Worm (Caenorhabditis elegans) whole organism, L4 larva: Measurements from ENCODE around the gene Y54G2A.44.

Experiments
- D1046.2 ChIP-seq: fragments of 200-800 bp; sonication (Bioruptor generic); IDR thresholded peaks from 2 replicates; pipeline ENCODE4 v1.3.6; 2022; ENCODE audit warnings: missing genetic modification characterization, missing compliant biosample characterization
- F26F4.8 ChIP-seq: fragments of 200-800 bp; sonication (Bioruptor generic); conservative IDR thresholded peaks from 2 replicates; pipeline ENCODE4 v1.3.6; 2022; ENCODE audit warnings: missing genetic modification characterization, missing compliant biosample characterization
- F37D6.2 ChIP-seq: sonication (generic microtip); optimal IDR thresholded peaks from 2 replicates; lab custom pipeline; 2016; ENCODE audit warnings: mild to moderate bottlenecking, missing genetic modification characterization, missing compliant biosample characterization
- R02D3.7 ChIP-seq: fragments of 150-350 bp; sonication (generic microtip); optimal IDR thresholded peaks from 3 replicates; lab custom pipeline; 2014; ENCODE audit warnings: missing biosample characterization, missing genetic modification characterization
- T26A8.4 ChIP-seq: fragments of 200-800 bp; sonication (Bioruptor generic); IDR thresholded peaks from 2 replicates; pipeline ENCODE4 v1.3.6; 2022; ENCODE audit warnings: missing genetic modification characterization, missing compliant biosample characterization
- Y5F2A.4 ChIP-seq: fragments of 200-800 bp; sonication (Bioruptor generic); optimal IDR thresholded peaks from 2 replicates; lab custom pipeline; 2018; ENCODE audit warnings: mild to moderate bottlenecking, missing genetic modification characterization, missing compliant biosample characterization
- Y75B8A.6 ChIP-seq: fragments of 200-800 bp; sonication (Bioruptor generic); IDR thresholded peaks from 2 replicates; pipeline ENCODE4 v1.3.6; 2022; ENCODE audit warnings: missing genetic modification reagents, missing genetic modification characterization, missing compliant biosample characterization
- ZK337.2 ChIP-seq: fragments of 200-800 bp; sonication (Bioruptor generic); IDR thresholded peaks from 2 replicates; pipeline ENCODE4 v1.3.6; 2022; ENCODE audit warnings: missing genetic modification reagents, missing genetic modification characterization, missing compliant biosample characterization
- ZK546.5 ChIP-seq, 2 experiments: sonication (generic microtip); optimal IDR thresholded peaks; 2 replicates each; lab custom pipeline; 2017; ENCODE audit warnings: missing biosample characterization in 2 of 2, missing genetic modification characterization in 2 of 2
- aha-1 ChIP-seq: fragments of 150-350 bp; peaks from one replicate; lab custom pipeline; 2014; ENCODE audit warnings: missing biosample characterization, missing genetic modification characterization
- ama-1 ChIP-seq: fragments of 150-350 bp; optimal IDR thresholded peaks from 2 replicates; lab custom pipeline; 2014; ENCODE audit warnings: inconsistent platforms, mixed read lengths
- arid-1 ChIP-seq: fragments of 200-800 bp; sonication (Bioruptor generic); conservative IDR thresholded peaks from 2 replicates; pipeline ENCODE4 v1.3.6; 2022; ENCODE audit warnings: missing genetic modification reagents, missing genetic modification characterization, missing compliant biosample characterization
- ceh-28 ChIP-seq: fragments of 150-350 bp; optimal IDR thresholded peaks from 2 replicates; lab custom pipeline; 2014; ENCODE audit warnings: missing biosample characterization, missing genetic modification reagents, missing genetic modification characterization
- ceh-62 ChIP-seq: sonication (generic microtip); optimal IDR thresholded peaks from 2 replicates; lab custom pipeline; 2017; ENCODE audit warnings: missing biosample characterization, missing genetic modification characterization
- ceh-82 ChIP-seq: sonication (generic microtip); optimal IDR thresholded peaks from 2 replicates; lab custom pipeline; 2017; ENCODE audit warnings: missing biosample characterization, missing genetic modification characterization
- ctbp-1 ChIP-seq: fragments of 200-800 bp; sonication (Bioruptor generic); IDR thresholded peaks from 2 replicates; pipeline ENCODE4 v1.3.6; 2022; ENCODE audit warnings: missing genetic modification reagents, missing genetic modification characterization, missing compliant biosample characterization
- daf-12 ChIP-seq: fragments of 150-350 bp; optimal IDR thresholded peaks from 2 replicates; lab custom pipeline; 2014; ENCODE audit warnings: missing biosample characterization, missing genetic modification reagents, missing genetic modification characterization
- dmd-6 ChIP-seq: fragments of 200-800 bp; sonication (Bioruptor generic); IDR thresholded peaks from 2 replicates; pipeline ENCODE4 v1.3.6; 2022; ENCODE audit warnings: missing genetic modification reagents, missing genetic modification characterization, missing compliant biosample characterization
- dmd-8 ChIP-seq: fragments of 200-800 bp; sonication (Bioruptor generic); IDR thresholded peaks from 2 replicates; pipeline ENCODE4 v1.3.6; 2022; ENCODE audit warnings: missing genetic modification characterization, missing compliant biosample characterization
- dmd-9 ChIP-seq: fragments of 200-800 bp; sonication (Bioruptor generic); IDR thresholded peaks from 2 replicates; pipeline ENCODE4 v1.3.6; 2022; ENCODE audit warnings: missing genetic modification reagents, missing genetic modification characterization, missing compliant biosample characterization
- dpl-1 ChIP-seq: fragments of 150-350 bp; optimal IDR thresholded peaks from 2 replicates; lab custom pipeline; 2014; ENCODE audit warnings: missing biosample characterization, missing genetic modification reagents, missing genetic modification characterization
- duxl-1 ChIP-seq: sonication (generic microtip); optimal IDR thresholded peaks from 2 replicates; lab custom pipeline; 2016; ENCODE audit warnings: mild to moderate bottlenecking, missing genetic modification characterization, moderate library complexity, missing compliant biosample characterization; ENCODE audit not compliant: poor library complexity
- dve-1 ChIP-seq: sonication (generic microtip); optimal IDR thresholded peaks from 2 replicates; lab custom pipeline; 2017; ENCODE audit warnings: antibody characterized with exemption, mild to moderate bottlenecking, missing genetic modification characterization, missing compliant biosample characterization; ENCODE audit not compliant: insufficient read depth
- egl-27 ChIP-seq: sonication (generic microtip); optimal IDR thresholded peaks from 3 replicates; lab custom pipeline; 2017; ENCODE audit warnings: missing biosample characterization, missing genetic modification reagents, missing genetic modification characterization
- fos-1 ChIP-seq: fragments of 150-350 bp; optimal IDR thresholded peaks from 2 replicates; lab custom pipeline; 2014; ENCODE audit warnings: missing biosample characterization, missing genetic modification characterization
- gei-8 ChIP-seq: fragments of 200-800 bp; sonication (Bioruptor generic); optimal IDR thresholded peaks from 2 replicates; lab custom pipeline; 2018; ENCODE audit warnings: mild to moderate bottlenecking, missing genetic modification characterization, missing compliant biosample characterization
- hif-1 ChIP-seq, 2 experiments: sonication (generic microtip); optimal IDR thresholded peaks; 2 replicates each; lab custom pipeline; 2016 to 2017; ENCODE audit warnings: missing compliant biosample characterization in 2 of 2, missing genetic modification characterization in 2 of 2, missing genetic modification reagents in 2 of 2, missing genotype in 2 of 2, mild to moderate bottlenecking in 1 of 2
- lin-38 ChIP-seq: fragments of 200-800 bp; sonication (Bioruptor generic); IDR thresholded peaks from 2 replicates; pipeline ENCODE4 v1.3.6; 2022; ENCODE audit warnings: missing genetic modification reagents, missing genetic modification characterization, missing compliant biosample characterization
- lsy-2 ChIP-seq, 2 experiments: fragments of 150-350 bp in 1 of 2; sonication (generic microtip) in 1 of 2; optimal IDR thresholded peaks; 2 replicates each; lab custom pipeline; 2014 to 2017; ENCODE audit warnings: missing biosample characterization in 2 of 2, missing genetic modification characterization in 2 of 2
- mdl-1 ChIP-seq, 2 experiments: fragments of 150-350 bp in 1 of 2; sonication (generic microtip) in 1 of 2; optimal IDR thresholded peaks; 2 replicates each; lab custom pipeline; 2014 to 2017; ENCODE audit warnings: missing biosample characterization in 2 of 2, missing genetic modification characterization in 2 of 2
- mxl-2 ChIP-seq: fragments of 200-800 bp; sonication (Bioruptor generic); conservative IDR thresholded peaks from 2 replicates; pipeline ENCODE4 v1.3.6; 2022; ENCODE audit warnings: missing genetic modification reagents, missing genetic modification characterization, missing compliant biosample characterization
- mxl-3 ChIP-seq: fragments of 200-800 bp; sonication (Bioruptor generic); optimal IDR thresholded peaks from 2 replicates; lab custom pipeline; 2018; ENCODE audit warnings: mild to moderate bottlenecking, missing genetic modification characterization, missing compliant biosample characterization
- nhr-102 ChIP-seq: sonication (generic microtip); optimal IDR thresholded peaks from 2 replicates; lab custom pipeline; 2016; ENCODE audit warnings: mild to moderate bottlenecking, missing genetic modification characterization, moderate library complexity, missing compliant biosample characterization
- nhr-28 ChIP-seq: fragments of 150-350 bp; optimal IDR thresholded peaks from 2 replicates; lab custom pipeline; 2014; ENCODE audit warnings: missing biosample characterization, missing genetic modification characterization
- nhr-42 ChIP-seq: fragments of 200-800 bp; sonication (Bioruptor generic); IDR thresholded peaks from 2 replicates; pipeline ENCODE4 v1.3.6; 2022; ENCODE audit warnings: missing genetic modification characterization, missing compliant biosample characterization
- nhr-6 ChIP-seq: fragments of 150-350 bp; optimal IDR thresholded peaks from 2 replicates; lab custom pipeline; 2014; ENCODE audit warnings: missing biosample characterization, missing genetic modification characterization
- nhr-76 ChIP-seq: fragments of 150-350 bp; optimal IDR thresholded peaks from 2 replicates; lab custom pipeline; 2014; ENCODE audit warnings: missing biosample characterization, missing genetic modification characterization
- pha-4 ChIP-seq, 2 experiments: fragments of 150-350 bp in 1 of 2; fragments of 200-800 bp in 1 of 2; sonication (Bioruptor generic) in 1 of 2; IDR thresholded peaks in 1 of 2; optimal IDR thresholded peaks in 1 of 2; 2 replicates each; pipeline versions ENCODE4 v1.3.6 to Lab custom; 2014 to 2022; ENCODE audit warnings: missing genetic modification characterization in 2 of 2, missing genetic modification reagents in 2 of 2, missing biosample characterization in 1 of 2, missing compliant biosample characterization in 1 of 2
- php-3 ChIP-seq: fragments of 200-800 bp; sonication (Bioruptor generic); IDR thresholded peaks from 2 replicates; pipeline ENCODE4 v1.3.6; 2022; ENCODE audit warnings: missing genetic modification reagents, missing genetic modification characterization, missing compliant biosample characterization
- sdz-12 ChIP-seq: fragments of 200-800 bp; sonication (Bioruptor generic); optimal IDR thresholded peaks from 2 replicates; lab custom pipeline; 2018; ENCODE audit warnings: mild to moderate bottlenecking, missing genetic modification characterization, missing compliant biosample characterization
- set-16 ChIP-seq: fragments of 200-800 bp; sonication (Bioruptor generic); IDR thresholded peaks from 2 replicates; pipeline ENCODE4 v1.3.6; 2022; ENCODE audit warnings: missing genetic modification reagents, missing genetic modification characterization, missing compliant biosample characterization
- skn-1 ChIP-seq: fragments of 150-350 bp; optimal IDR thresholded peaks from 2 replicates; lab custom pipeline; 2014; ENCODE audit warnings: missing biosample characterization, missing genetic modification characterization
- snpc-1.2 ChIP-seq: fragments of 200-800 bp; sonication (Bioruptor generic); IDR thresholded peaks from 2 replicates; pipeline ENCODE4 v1.3.6; 2022; ENCODE audit warnings: missing genetic modification reagents, missing genetic modification characterization, missing compliant biosample characterization
- spr-3 ChIP-seq: fragments of 200-800 bp; sonication (Bioruptor generic); optimal IDR thresholded peaks from 2 replicates; lab custom pipeline; 2018; ENCODE audit warnings: mild to moderate bottlenecking, missing genetic modification characterization, missing compliant biosample characterization
- tra-1 ChIP-seq: fragments of 200-800 bp; sonication (Bioruptor generic); IDR thresholded peaks from 2 replicates; pipeline ENCODE4 v1.3.6; 2022; ENCODE audit warnings: missing genetic modification reagents, missing genetic modification characterization, missing compliant biosample characterization
- unc-39 ChIP-seq: sonication (generic microtip); optimal IDR thresholded peaks from 2 replicates; lab custom pipeline; 2017; ENCODE audit warnings: missing biosample characterization, missing genetic modification characterization
- vab-7 ChIP-seq: fragments of 200-800 bp; sonication (Bioruptor generic); IDR thresholded peaks from 2 replicates; pipeline ENCODE4 v1.3.6; 2022; ENCODE audit warnings: missing genetic modification reagents, missing genetic modification characterization, missing compliant biosample characterization
- zfp-2 ChIP-seq: sonication (generic microtip); optimal IDR thresholded peaks from 2 replicates; lab custom pipeline; 2016; ENCODE audit warnings: mild to moderate bottlenecking, missing genetic modification characterization, missing compliant biosample characterization
- zip-11 ChIP-seq: fragments of 200-800 bp; sonication (Bioruptor generic); IDR thresholded peaks from 2 replicates; pipeline ENCODE4 v1.3.6; 2022; ENCODE audit warnings: missing genetic modification characterization, missing compliant biosample characterization
- zip-2 ChIP-seq: fragments of 150-350 bp; optimal IDR thresholded peaks from 2 replicates; lab custom pipeline; 2014; ENCODE audit warnings: missing biosample characterization, missing genetic modification characterization
- ztf-11 ChIP-seq: fragments of 150-350 bp; optimal IDR thresholded peaks from 2 replicates; lab custom pipeline; 2014; ENCODE audit warnings: missing biosample characterization, missing genetic modification characterization

The Y54G2A.44 gene

DNA sequence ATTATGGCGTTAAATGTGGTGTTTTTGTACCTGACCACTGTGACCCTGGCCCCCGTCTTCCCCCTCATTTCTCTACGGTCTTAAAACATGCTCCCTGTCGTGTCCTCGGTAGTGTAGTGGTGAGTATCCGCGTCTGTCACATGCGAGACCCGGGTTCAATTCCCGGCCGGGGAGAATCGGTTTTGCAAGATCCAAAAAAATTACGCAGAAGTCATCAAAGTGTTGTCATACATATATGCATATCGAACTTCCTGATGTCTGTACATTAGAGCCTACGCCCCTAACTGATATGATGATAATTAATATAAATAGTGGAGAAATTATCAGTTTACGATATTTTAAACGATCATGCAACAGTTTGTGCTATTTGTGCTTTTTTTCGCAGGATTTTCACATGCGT is 3.9 kb downstream of the Y54G2A.44 start, which contains the start of gene Y54G2A.45 (continued):
- TF ChIP-seq zip-11 (GFP tag; lab: Robert Waterston, UW) (no peak), skn-1 (tag; lab: Kevin White, UChicago) (no peak), dmd-8 (peak; percentile 77; the same call in 1 of the 2 replicates), F26F4.8 (peak; percentile 90), dve-1 (tag; lab: Kevin White, UChicago) (peak; percentile 88), mdl-1 (tag; optimal IDR thresholded peaks at IDR 0.05; lab: Kevin White, UChicago) (peak in 1 of 2 experiments; percentile 32), nhr-42 (GFP tag; lab: Robert Waterston, UW) (peak; percentile 69; the same call in 1 of the 2 replicates), unc-39 (tag; lab: Kevin White, UChicago) (no peak), D1046.2 (GFP tag; lab: Robert Waterston, UW) (peak; percentile 88), dpl-1 (GFP tag; lab: Kevin White, UChicago) (peak; percentile 25), lin-38 (peak; percentile 80), F37D6.2 (tag; lab: Kevin White, UChicago) (peak; percentile 20), set-16 (no peak), arid-1 (GFP tag; lab: Robert Waterston, UW) (peak; percentile 78), T26A8.4 (GFP tag; lab: Robert Waterston, UW) (peak; percentile 60), nhr-6 (peak; percentile 3), fos-1 (tag; lab: Kevin White, UChicago) (no peak), pha-4 (GFP tag; IDR thresholded peaks at IDR 0.05; lab: Robert Waterston, UW) (peak; percentile 80), pha-4 (tag; optimal IDR thresholded peaks at IDR 0.05; lab: Kevin White, UChicago) (no peak), ama-1 (lab: Kevin White, UChicago) (no peak), gei-8 (peak; percentile 91), dmd-9 (peak; percentile 72; the same call in 1 of the 2 replicates), ZK337.2 (GFP tag; lab: Robert Waterston, UW) (peak; percentile 51; the same call in 1 of the 2 replicates), dmd-6 (GFP tag; lab: Robert Waterston, UW) (peak; percentile 87), daf-12 (tag; lab: Kevin White, UChicago) (no peak), zip-2 (tag; lab: Kevin White, UChicago) (peak; percentile 65), nhr-76 (tag; lab: Kevin White, UChicago) (no peak), zfp-2 (tag; lab: Kevin White, UChicago) (peak; percentile 8), mxl-3 (GFP tag; lab: Kevin White, UChicago) (peak; percentile 77), php-3 (GFP tag; lab: Robert Waterston, UW) (peak; percentile 78), nhr-102 (tag; lab: Kevin White, UChicago) (peak; percentile 83), Y5F2A.4 (GFP tag; lab: Kevin White, UChicago) (no peak), Y75B8A.6 (GFP tag; lab: Robert Waterston, UW) (peak; percentile 57; the same call in 1 of the 2 replicates), duxl-1 (tag; lab: Kevin White, UChicago) (peak; percentile 38), nhr-28 (tag; lab: Kevin White, UChicago) (peak; percentile 89), snpc-1.2 (GFP tag; lab: Robert Waterston, UW) (peak; percentile 78), ceh-28 (tag; lab: Kevin White, UChicago) (no peak), hif-1 (tag; optimal IDR thresholded peaks at IDR 0.05; lab: Kevin White, UChicago) (peak in 1 of 2 experiments; percentile 57), aha-1 (tag; lab: Kevin White, UChicago) (peak; percentile 70), ctbp-1 (peak; percentile 74; the same call in 1 of the 2 replicates), sdz-12 (GFP tag; lab: Kevin White, UChicago) (no peak), ceh-82 (tag; lab: Kevin White, UChicago) (no peak), tra-1 (GFP tag; lab: Robert Waterston, UW) (peak; percentile 89), lsy-2 (tag; optimal IDR thresholded peaks at IDR 0.05; lab: Kevin White, UChicago) (peak in 1 of 2 experiments; percentile 69), R02D3.7 (peak; percentile 2), spr-3 (GFP tag; lab: Kevin White, UChicago) (peak; percentile 62), ZK546.5 (tag; optimal IDR thresholded peaks at IDR 0.05; lab: Kevin White, UChicago) (no peak), mxl-2 (GFP tag; lab: Robert Waterston, UW) (0 out of 2 replicates have a peak, but pooled peaks have one; percentile 12), vab-7 (GFP tag; lab: Robert Waterston, UW) (peak; percentile 84), ztf-11 (tag; lab: Kevin White, UChicago) (no peak), egl-27 (tag; lab: Kevin White, UChicago) (no peak), ceh-62 (tag; lab: Kevin White, UChicago) (no peak)
